Fruit fly (Drosophila melanogaster): ENCODE measurements around the gene jvl.
A peak's percentile ranks its signal among the peaks of the same experiment; 100 is the strongest.

Gene jvl

DNA sequence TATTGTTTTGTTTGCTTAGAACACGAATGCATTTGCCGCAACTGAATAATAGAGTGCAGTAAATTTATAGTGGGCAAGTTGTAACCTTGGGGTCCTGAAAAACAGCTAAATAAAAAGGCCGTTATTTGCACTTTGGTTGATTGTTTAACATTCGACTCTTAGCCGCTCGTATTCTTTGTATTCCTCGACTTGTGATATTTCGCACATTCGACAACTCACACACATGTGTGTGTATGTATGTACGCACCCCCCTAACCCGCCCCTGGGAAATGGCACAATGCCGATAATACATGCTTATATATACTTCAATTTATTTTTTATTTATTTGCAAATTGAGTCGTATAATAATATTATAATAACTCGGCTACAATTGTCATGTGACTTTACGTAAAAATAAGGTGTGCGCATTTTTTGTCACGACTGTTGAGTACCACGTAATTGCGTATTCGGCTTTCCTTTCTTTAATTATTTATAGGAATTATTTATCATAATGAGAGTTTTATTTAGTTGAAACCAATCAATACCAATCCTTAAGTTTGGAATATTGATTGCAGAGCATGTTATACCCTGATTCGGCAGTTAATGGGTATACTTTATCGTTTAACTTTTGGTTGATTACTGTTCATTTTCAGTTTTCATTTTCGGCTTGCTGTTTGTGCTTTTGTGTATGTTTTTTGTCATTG is 13.6 kb downstream of the jvl start (continued):
- TF ChIP-seq CG6689 (GFP tag; IDR thresholded peaks at IDR 0.05) (peak; percentile 44), sob (GFP tag; IDR thresholded peaks at IDR 0.05) (peak; percentile 50; the same call in 1 of the 2 replicates), CG15601 (tag; optimal IDR thresholded peaks at IDR 0.05) (no peak), CG18599 (GFP tag; optimal IDR thresholded peaks at IDR 0.05) (peak; percentile 67), Atf3 (GFP tag; optimal IDR thresholded peaks at IDR 0.05) (no peak), CG11456 (GFP tag; IDR thresholded peaks at IDR 0.05) (no peak; the same call in 1 of the 3 replicates), Hmr (GFP tag; optimal IDR thresholded peaks at IDR 0.05) (peak; percentile 38), CG15269 (tag; optimal IDR thresholded peaks at IDR 0.05) (peak; percentile 43), Awh (GFP tag; IDR thresholded peaks at IDR 0.05) (no peak), CkIIα-i1 (GFP tag; IDR thresholded peaks at IDR 0.05) (no peak), row (GFP tag; IDR thresholded peaks at IDR 0.05) (peak; percentile 70), Usf (GFP tag; optimal IDR thresholded peaks at IDR 0.05) (no peak), Dip2 (GFP tag; IDR thresholded peaks at IDR 0.05) (no peak), Lpt (GFP tag; optimal IDR thresholded peaks at IDR 0.05) (no peak), Ets97D (GFP tag; optimal IDR thresholded peaks at IDR 0.05) (no peak), lab (GFP tag; optimal IDR thresholded peaks at IDR 0.05) (peak; percentile 56), CG4707 (GFP tag; optimal IDR thresholded peaks at IDR 0.05) (no peak), CG4730 (GFP tag; IDR thresholded peaks at IDR 0.05) (0 out of 2 replicates have a peak, but pooled peaks have one; percentile 22), crc (GFP tag; optimal IDR thresholded peaks at IDR 0.05) (no peak), esg (GFP tag; conservative IDR thresholded peaks at IDR 0.05) (peak; percentile 47; the same call in 1 of the 2 replicates), vvl (GFP tag; IDR thresholded peaks at IDR 0.05) (peak; percentile 61; the same call in 1 of the 2 replicates), ken (GFP tag; IDR thresholded peaks at IDR 0.05) (peak; percentile 45; the same call in 1 of the 3 replicates), CG30403 (GFP tag; optimal IDR thresholded peaks at IDR 0.05) (peak; percentile 52), CG6654 (GFP tag; optimal IDR thresholded peaks at IDR 0.05) (no peak), CG17359 (tag; optimal IDR thresholded peaks at IDR 0.05) (peak; percentile 54), emc (GFP tag; optimal IDR thresholded peaks at IDR 0.05) (no peak), Drgx (GFP tag; IDR thresholded peaks at IDR 0.05) (peak; percentile 63), danr (GFP tag; IDR thresholded peaks at IDR 0.05) (no peak), onecut (GFP tag; IDR thresholded peaks at IDR 0.05) (no peak), CG18476 (GFP tag; optimal IDR thresholded peaks at IDR 0.05) (no peak), CG10959 (GFP tag; IDR thresholded peaks at IDR 0.05) (no peak), CG3163 (GFP tag; optimal IDR thresholded peaks at IDR 0.05) (no peak), dan (GFP tag; IDR thresholded peaks at IDR 0.05) (no peak), CG7372 (GFP tag; IDR thresholded peaks at IDR 0.05) (no peak), lov (optimal IDR thresholded peaks at IDR 0.05) (no peak), lov (GFP tag; IDR thresholded peaks at IDR 0.05) (no peak), az2 (GFP tag; optimal IDR thresholded peaks at IDR 0.05) (peak; percentile 34), prd (optimal IDR thresholded peaks at IDR 0.05) (no peak), prd (GFP tag; IDR thresholded peaks at IDR 0.05) (peak; percentile 24; the same call in 1 of the 3 replicates), CG4282 (GFP tag; optimal IDR thresholded peaks at IDR 0.05) (no peak), Hmx (GFP tag; optimal IDR thresholded peaks at IDR 0.05) (no peak), jigr1 (GFP tag; IDR thresholded peaks at IDR 0.05) (no peak), lbe (GFP tag; optimal IDR thresholded peaks at IDR 0.05) (peak; percentile 81), fd96Cb (tag; optimal IDR thresholded peaks at IDR 0.05) (peak; percentile 40), dpn (GFP tag; optimal IDR thresholded peaks at IDR 0.05) (peak; percentile 2 to 34), CG10366 (GFP tag; IDR thresholded peaks at IDR 0.05) (peak; percentile 49; the same call in 1 of the 2 replicates), CG10267 (tag; optimal IDR thresholded peaks at IDR 0.05) (peak; percentile 12), HLH3B (GFP tag; IDR thresholded peaks at IDR 0.05) (peak; percentile 45; the same call in 1 of the 2 replicates), D (optimal IDR thresholded peaks at IDR 0.05) (no peak), D (GFP tag; optimal IDR thresholded peaks at IDR 0.05) (no peak), bcd (GFP tag; optimal IDR thresholded peaks at IDR 0.05) (peak; percentile 7), CoRest (tag; optimal IDR thresholded peaks at IDR 0.05) (peak; percentile 13)

Data from whole organism, embryonic.